Worm (Caenorhabditis elegans) whole organism, L4/young adult: ENCODE results near the gene nrde-3.

Experiments
- dao-5 ChIP-seq: sonication (generic microtip); optimal IDR thresholded peaks from 2 replicates; lab custom pipeline; 2016; ENCODE audit warnings: missing genotype, missing genetic modification characterization, moderate library complexity, missing compliant biosample characterization
- him-1 ChIP-seq: sonication (generic microtip); optimal IDR thresholded peaks from 2 replicates; lab custom pipeline; 2016; ENCODE audit warnings: missing genotype, missing genetic modification reagents, missing genetic modification characterization, missing compliant biosample characterization

- TF ChIP-seq him-1 (tag; lab: Kevin White, UChicago) (no peak), dao-5 (tag; lab: Kevin White, UChicago) (no peak)
These were observed at the start of gene nrde-3 for ce11 chrX:371761-372285.
